Worm (Caenorhabditis elegans) whole organism, early embryonic: Measurements from ENCODE around the gene C07G3.15.

Experiments used
- aly-1 ChIP-seq: sonication (generic microtip); optimal IDR thresholded peaks from 2 replicates; lab custom pipeline; 2016; ENCODE audit warnings: missing genetic modification characterization, missing compliant biosample characterization
- ama-1 ChIP-seq: fragments of 150-350 bp; optimal IDR thresholded peaks from 2 replicates; lab custom pipeline; 2014
- hmg-4 ChIP-seq: fragments of 200-800 bp; sonication (Bioruptor generic); optimal IDR thresholded peaks from 2 replicates; lab custom pipeline; 2018; ENCODE audit warnings: mild to moderate bottlenecking, missing genetic modification characterization, missing compliant biosample characterization
- hnd-1 ChIP-seq: sonication (generic microtip); optimal IDR thresholded peaks from 2 replicates; lab custom pipeline; 2016; ENCODE audit warnings: missing genetic modification characterization, missing compliant biosample characterization

- no peak for TF ChIP-seq hmg-4 (GFP tag; lab: Kevin White, UChicago)
- no peak for TF ChIP-seq ama-1 (lab: Kevin White, UChicago)
- no peak for TF ChIP-seq aly-1 (tag; lab: Kevin White, UChicago)
- TF ChIP-seq hnd-1 (tag; lab: Kevin White, UChicago): no peak
Measured at ce11 chrV:3541117-3541516, 44.3 kb upstream of the C07G3.15 start, which contains the start of gene srbc-67.
